Worm (Caenorhabditis elegans) whole organism, L4 larva: ENCODE results near the gene F41F3.3.

Experiments used
- F26F4.8 ChIP-seq: fragments of 200-800 bp; sonication (Bioruptor generic); conservative IDR thresholded peaks from 2 replicates; pipeline ENCODE4 v1.3.6; 2022; ENCODE audit warnings: missing genetic modification characterization, missing compliant biosample characterization
- F37D6.2 ChIP-seq: sonication (generic microtip); optimal IDR thresholded peaks from 2 replicates; lab custom pipeline; 2016; ENCODE audit warnings: mild to moderate bottlenecking, missing genetic modification characterization, missing compliant biosample characterization
- T20F7.1 ChIP-seq: fragments of 200-800 bp; sonication (Bioruptor generic); optimal IDR thresholded peaks from 2 replicates; lab custom pipeline; 2018; ENCODE audit warnings: mild to moderate bottlenecking, missing genetic modification characterization, missing compliant biosample characterization
- Y105C5A.15 ChIP-seq: fragments of 200-800 bp; sonication (Bioruptor generic); IDR thresholded peaks from 2 replicates; pipeline ENCODE4 v1.3.6; 2022; ENCODE audit warnings: missing genetic modification characterization, missing compliant biosample characterization
- Y48G9A.11 ChIP-seq: fragments of 200-800 bp; sonication (Bioruptor generic); IDR thresholded peaks from 2 replicates; pipeline ENCODE4 v1.3.6; 2022; ENCODE audit warnings: missing genetic modification reagents, missing genetic modification characterization, missing compliant biosample characterization
- Y75B8A.6 ChIP-seq: fragments of 200-800 bp; sonication (Bioruptor generic); IDR thresholded peaks from 2 replicates; pipeline ENCODE4 v1.3.6; 2022; ENCODE audit warnings: missing genetic modification reagents, missing genetic modification characterization, missing compliant biosample characterization
- aly-2 ChIP-seq: sonication (generic microtip); optimal IDR thresholded peaks from 2 replicates; lab custom pipeline; 2018; ENCODE audit warnings: missing biosample characterization, missing genetic modification characterization
- attf-4 ChIP-seq: sonication (generic microtip); optimal IDR thresholded peaks from 3 replicates; lab custom pipeline; 2017; ENCODE audit warnings: missing biosample characterization, missing genetic modification characterization
- ceh-20 ChIP-seq: fragments of 200-800 bp; sonication (Bioruptor generic); IDR thresholded peaks from 2 replicates; pipeline ENCODE4 v1.3.6; 2022; ENCODE audit warnings: missing genetic modification reagents, missing genetic modification characterization, missing compliant biosample characterization
- ceh-28 ChIP-seq: fragments of 150-350 bp; optimal IDR thresholded peaks from 2 replicates; lab custom pipeline; 2014; ENCODE audit warnings: missing biosample characterization, missing genetic modification reagents, missing genetic modification characterization
- ceh-32 ChIP-seq: sonication (generic microtip); optimal IDR thresholded peaks from 2 replicates; lab custom pipeline; 2016; ENCODE audit warnings: mild to moderate bottlenecking, missing genetic modification characterization, missing compliant biosample characterization; ENCODE audit not compliant: poor library complexity
- ceh-62 ChIP-seq: sonication (generic microtip); optimal IDR thresholded peaks from 2 replicates; lab custom pipeline; 2017; ENCODE audit warnings: missing biosample characterization, missing genetic modification characterization
- daf-12 ChIP-seq: fragments of 150-350 bp; optimal IDR thresholded peaks from 2 replicates; lab custom pipeline; 2014; ENCODE audit warnings: missing biosample characterization, missing genetic modification reagents, missing genetic modification characterization
- daf-16 ChIP-seq, 3 experiments: sonication (generic microtip); optimal IDR thresholded peaks; 2 replicates each; lab custom pipeline; 2016 to 2017; ENCODE audit warnings: missing genetic modification characterization in 3 of 3, missing genetic modification reagents in 3 of 3, mild to moderate bottlenecking in 2 of 3, missing compliant biosample characterization in 2 of 3, missing biosample characterization in 1 of 3, moderate library complexity in 1 of 3
- daf-19 ChIP-seq: fragments of 200-800 bp; sonication (Bioruptor generic); conservative IDR thresholded peaks from 2 replicates; pipeline ENCODE4 v1.3.6; 2022; ENCODE audit warnings: missing genetic modification characterization, missing compliant biosample characterization
- daf-8 ChIP-seq: fragments of 200-800 bp; sonication (Bioruptor generic); IDR thresholded peaks from 2 replicates; pipeline ENCODE4 v1.3.6; 2022; ENCODE audit warnings: missing genetic modification characterization, missing compliant biosample characterization
- dmd-8 ChIP-seq: fragments of 200-800 bp; sonication (Bioruptor generic); IDR thresholded peaks from 2 replicates; pipeline ENCODE4 v1.3.6; 2022; ENCODE audit warnings: missing genetic modification characterization, missing compliant biosample characterization
- dpl-1 ChIP-seq: fragments of 150-350 bp; optimal IDR thresholded peaks from 2 replicates; lab custom pipeline; 2014; ENCODE audit warnings: missing biosample characterization, missing genetic modification reagents, missing genetic modification characterization
- egl-43 ChIP-seq: fragments of 200-800 bp; sonication (Bioruptor generic); IDR thresholded peaks from 2 replicates; pipeline ENCODE4 v1.3.6; 2022; ENCODE audit warnings: missing genetic modification reagents, missing genetic modification characterization, missing compliant biosample characterization
- fos-1 ChIP-seq: fragments of 150-350 bp; optimal IDR thresholded peaks from 2 replicates; lab custom pipeline; 2014; ENCODE audit warnings: missing biosample characterization, missing genetic modification characterization
- hif-1 ChIP-seq, 2 experiments: sonication (generic microtip); optimal IDR thresholded peaks; 2 replicates each; lab custom pipeline; 2016 to 2017; ENCODE audit warnings: missing compliant biosample characterization in 2 of 2, missing genetic modification characterization in 2 of 2, missing genetic modification reagents in 2 of 2, missing genotype in 2 of 2, mild to moderate bottlenecking in 1 of 2
- hlh-11 ChIP-seq: fragments of 200-800 bp; sonication (Bioruptor generic); optimal IDR thresholded peaks from 2 replicates; lab custom pipeline; 2018; ENCODE audit warnings: mild to moderate bottlenecking, missing genetic modification characterization, missing compliant biosample characterization
- hlh-30 ChIP-seq: sonication (generic microtip); optimal IDR thresholded peaks from 2 replicates; lab custom pipeline; 2017; ENCODE audit warnings: antibody characterized with exemption, mild to moderate bottlenecking, missing genetic modification characterization, missing compliant biosample characterization; ENCODE audit not compliant: insufficient read depth
- hmg-1.1 ChIP-seq: fragments of 200-800 bp; sonication (Bioruptor generic); IDR thresholded peaks from 2 replicates; pipeline ENCODE4 v1.3.6; 2022; ENCODE audit warnings: missing genetic modification reagents, missing genetic modification characterization, missing compliant biosample characterization
- jun-1 ChIP-seq: fragments of 150-350 bp; optimal IDR thresholded peaks from 2 replicates; lab custom pipeline; 2014; ENCODE audit warnings: missing biosample characterization, missing genetic modification reagents, missing genetic modification characterization
- lin-13 ChIP-seq: fragments of 150-350 bp; optimal IDR thresholded peaks from 2 replicates; lab custom pipeline; 2014; ENCODE audit warnings: missing biosample characterization, missing genetic modification reagents, missing genetic modification characterization
- lin-38 ChIP-seq: fragments of 200-800 bp; sonication (Bioruptor generic); IDR thresholded peaks from 2 replicates; pipeline ENCODE4 v1.3.6; 2022; ENCODE audit warnings: missing genetic modification reagents, missing genetic modification characterization, missing compliant biosample characterization
- lin-39 ChIP-seq: fragments of 150-350 bp; optimal IDR thresholded peaks from 2 replicates; lab custom pipeline; 2014; ENCODE audit warnings: missing biosample characterization, missing genetic modification reagents, missing genetic modification characterization
- lsy-2 ChIP-seq, 2 experiments: fragments of 150-350 bp in 1 of 2; sonication (generic microtip) in 1 of 2; optimal IDR thresholded peaks; 2 replicates each; lab custom pipeline; 2014 to 2017; ENCODE audit warnings: missing biosample characterization in 2 of 2, missing genetic modification characterization in 2 of 2
- mdt-29 ChIP-seq: fragments of 200-800 bp; sonication (Bioruptor generic); IDR thresholded peaks from 2 replicates; pipeline ENCODE4 v1.3.6; 2022; ENCODE audit warnings: missing genetic modification reagents, missing genetic modification characterization, missing compliant biosample characterization
- nhr-11 ChIP-seq: fragments of 150-350 bp; optimal IDR thresholded peaks from 2 replicates; lab custom pipeline; 2014; ENCODE audit warnings: missing biosample characterization, missing genetic modification characterization
- nhr-41 ChIP-seq: fragments of 200-800 bp; sonication (Bioruptor generic); IDR thresholded peaks from 2 replicates; pipeline ENCODE4 v1.3.6; 2022; ENCODE audit warnings: missing genetic modification reagents, missing genetic modification characterization, missing compliant biosample characterization
- snpc-4 ChIP-seq: fragments of 150-350 bp; optimal IDR thresholded peaks from 2 replicates; lab custom pipeline; 2014; ENCODE audit warnings: missing biosample characterization, missing genetic modification characterization
- tag-97 ChIP-seq: fragments of 200-800 bp; sonication (Bioruptor generic); IDR thresholded peaks from 2 replicates; pipeline ENCODE4 v1.3.6; 2022; ENCODE audit warnings: missing genetic modification characterization, missing compliant biosample characterization
- unc-62 ChIP-seq, 3 experiments: fragments of 150-350 bp in 1 of 3; sonication (generic microtip); optimal IDR thresholded peaks in 2 of 3; peaks in 1 of 3; 1 replicate in 1 of 3; 2 replicates in 2 of 3; lab custom pipeline; 2014 to 2017; ENCODE audit warnings: missing biosample characterization in 3 of 3, missing genetic modification characterization in 3 of 3, missing genetic modification reagents in 3 of 3, missing genotype in 1 of 3
- zfp-3 ChIP-seq: fragments of 200-800 bp; sonication (Bioruptor generic); conservative IDR thresholded peaks from 2 replicates; pipeline ENCODE4 v1.3.6; 2022; ENCODE audit warnings: missing genetic modification reagents, missing genetic modification characterization, missing compliant biosample characterization

F41F3.3 gene

ce11 chrV:4684137-4684536 is 36.1 kb upstream of the F41F3.3 start:
- TF ChIP-seq unc-62 (GFP tag; optimal IDR thresholded peaks at IDR 0.05 in 1 of 2; lab: Kevin White, UChicago) (peak in 1 of 2 experiments; percentile 7), unc-62 (tag; optimal IDR thresholded peaks at IDR 0.05; lab: Kevin White, UChicago) (no peak), Y48G9A.11 (GFP tag; lab: Robert Waterston, UW) (no peak)

DNA sequence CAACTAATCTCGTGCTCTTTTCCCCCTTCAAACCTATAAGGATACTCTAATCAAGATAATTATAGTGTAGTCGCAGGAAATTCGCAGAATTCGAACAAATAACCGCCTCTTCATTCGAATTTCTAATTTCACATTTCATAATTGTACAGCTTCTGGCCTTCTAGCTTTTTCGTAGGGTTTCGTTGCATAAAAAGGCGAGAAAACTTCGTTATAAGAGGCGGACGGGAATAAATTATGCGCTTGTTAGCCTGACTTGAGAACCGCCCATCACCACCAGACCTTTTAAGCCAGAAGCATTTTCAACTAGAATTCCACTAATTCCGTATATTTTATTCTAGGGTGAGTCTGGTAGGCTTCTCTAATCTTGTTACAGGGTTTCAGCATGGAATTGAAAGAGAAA is 33.6 kb upstream of the F41F3.3 start, which contains the start of gene K03B4.4:
K03B4.4 (plus strand) TSS at position 301 of the 400 bp plus-strand sequence.
- TF ChIP-seq zfp-3 (no peak), ceh-20 (GFP tag; lab: Robert Waterston, UW) (no peak), Y75B8A.6 (GFP tag; lab: Robert Waterston, UW) (no peak), hlh-11 (no peak), lin-13 (GFP tag; lab: Kevin White, UChicago) (no peak), jun-1 (tag; lab: Kevin White, UChicago) (no peak), hif-1 (tag; optimal IDR thresholded peaks at IDR 0.05; lab: Kevin White, UChicago) (no peak), nhr-11 (no peak), tag-97 (GFP tag; lab: Robert Waterston, UW) (no peak), aly-2 (tag; lab: Kevin White, UChicago) (no peak), daf-8 (no peak), daf-16 (GFP tag; optimal IDR thresholded peaks at IDR 0.05; lab: Kevin White, UChicago) (no peak), daf-16 (tag; optimal IDR thresholded peaks at IDR 0.05; lab: Kevin White, UChicago) (no peak), dmd-8 (no peak), lsy-2 (tag; optimal IDR thresholded peaks at IDR 0.05; lab: Kevin White, UChicago) (no peak), dpl-1 (no peak), lin-39 (tag; lab: Kevin White, UChicago) (no peak), ceh-32 (tag; lab: Kevin White, UChicago) (no peak), attf-4 (no peak), Y105C5A.15 (no peak)

DNA sequence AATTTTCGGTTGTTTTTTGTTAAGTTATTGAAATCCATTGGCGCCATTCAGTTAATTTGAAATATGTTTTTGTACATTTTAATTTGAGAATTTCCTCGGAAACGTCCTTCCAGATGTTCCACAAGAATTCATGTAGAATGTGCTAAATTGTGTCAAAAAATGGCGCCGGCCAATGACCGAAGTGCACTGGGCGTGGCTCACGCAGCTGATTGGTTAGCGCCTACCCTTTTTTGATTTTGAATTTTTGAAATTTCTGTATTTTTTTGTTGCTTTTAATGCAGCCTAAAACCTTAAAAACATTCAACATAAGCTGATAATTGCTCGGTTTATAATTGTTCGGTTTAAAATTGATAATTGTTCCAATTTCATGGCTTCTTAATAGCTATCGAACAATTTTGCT is 28.8 kb upstream of the F41F3.3 start:
- TF ChIP-seq egl-43 (GFP tag; lab: Robert Waterston, UW) = no peak
- TF ChIP-seq hmg-1.1 (GFP tag; lab: Robert Waterston, UW) = no peak
- TF ChIP-seq daf-19 (GFP tag; lab: Robert Waterston, UW) = no peak
- TF ChIP-seq fos-1 (tag; lab: Kevin White, UChicago) = no peak
- TF ChIP-seq lin-38 (GFP tag; lab: Robert Waterston, UW) = no peak
- TF ChIP-seq hlh-30 (tag; lab: Kevin White, UChicago) = no peak
- TF ChIP-seq nhr-41 (GFP tag; lab: Robert Waterston, UW) = no peak
- no peak for TF ChIP-seq unc-62 (GFP tag; optimal IDR thresholded peaks at IDR 0.05 in 1 of 2; lab: Kevin White, UChicago)
- no peak for TF ChIP-seq unc-62 (tag; optimal IDR thresholded peaks at IDR 0.05; lab: Kevin White, UChicago)
- TF ChIP-seq snpc-4 (tag; lab: Kevin White, UChicago) = no peak
- TF ChIP-seq F37D6.2 = no peak
- no peak for TF ChIP-seq ceh-62 (tag; lab: Kevin White, UChicago)
- TF ChIP-seq F26F4.8 (GFP tag; lab: Robert Waterston, UW) = no peak
- TF ChIP-seq daf-12 (tag; lab: Kevin White, UChicago) = no peak
- no peak for TF ChIP-seq Y75B8A.6 (GFP tag; lab: Robert Waterston, UW)

ce11 chrV:4676092-4676491 is 28.1 kb upstream of the F41F3.3 start, which contains the start of gene K03B4.6:
Gene K03B4.6 (minus strand): TSS chrV:4676192.
- TF ChIP-seq mdt-29 (no peak), T20F7.1 (no peak), ceh-28 (no peak)
